Worm (Caenorhabditis elegans) whole organism, L1 larva: ENCODE data around the gene F57G4.11.

Experiments
- ceh-88 ChIP-seq: fragments of 200-800 bp; sonication (Bioruptor generic); IDR thresholded peaks from 2 replicates; pipeline ENCODE4 v1.3.6; 2022; ENCODE audit warnings: missing genetic modification characterization, missing compliant biosample characterization
- egl-27 ChIP-seq, 2 experiments: fragments of 150-350 bp in 1 of 2; sonication (generic microtip); optimal IDR thresholded peaks; 3 replicates each; lab custom pipeline; 2017 to 2018; ENCODE audit warnings: missing biosample characterization in 2 of 2, missing genetic modification characterization in 2 of 2, missing genetic modification reagents in 2 of 2
- fos-1 ChIP-seq: fragments of 150-350 bp; optimal IDR thresholded peaks from 2 replicates; lab custom pipeline; 2014; ENCODE audit warnings: missing biosample characterization, missing genetic modification characterization
- pqm-1 ChIP-seq: sonication (generic microtip); optimal IDR thresholded peaks from 3 replicates; lab custom pipeline; 2017; ENCODE audit warnings: missing biosample characterization, missing genetic modification characterization
- snpc-4 ChIP-seq: fragments of 150-350 bp; optimal IDR thresholded peaks from 2 replicates; lab custom pipeline; 2014; ENCODE audit warnings: missing biosample characterization, missing genetic modification characterization

- TF ChIP-seq ceh-88 (no peak), fos-1 (tag; lab: Kevin White, UChicago) (no peak), egl-27 (tag; optimal IDR thresholded peaks at IDR 0.05; lab: Kevin White, UChicago) (no peak), pqm-1 (tag; lab: Kevin White, UChicago) (no peak), snpc-4 (tag; lab: Kevin White, UChicago) (no peak)
These were observed 25.4 kb downstream of the F57G4.11 start, which contains the start of gene fbxa-192 for ce11 chrV:17650427-17650826.
